Fruit fly (Drosophila melanogaster) whole organism, embryonic: ENCODE data around the gene Tsen34.
A peak's percentile ranks its signal among the peaks of the same experiment; 100 is the strongest.

Experiments used
- Adf1 ChIP-seq: fragments of 200-800 bp; sonication (Bioruptor generic); IDR thresholded peaks from 2 replicates; pipeline ENCODE4 v1.3.6; 2022; ENCODE audit warnings: missing biosample characterization, missing genetic modification characterization
- Aef1 ChIP-seq: fragments of 200-800 bp; sonication (Bioruptor generic); IDR thresholded peaks from 3 replicates; pipeline ENCODE4 v1.3.6; 2022; ENCODE audit warnings: missing biosample characterization, missing genetic modification characterization
- BtbVII ChIP-seq: fragments of 200-800 bp; sonication (Bioruptor generic); optimal IDR thresholded peaks from 3 replicates; lab custom pipeline; 2017; ENCODE audit warnings: missing biosample characterization, mild to moderate bottlenecking, missing genetic modification characterization
- CG10431 ChIP-seq: fragments of 200-800 bp; sonication (Bioruptor generic); optimal IDR thresholded peaks from 3 replicates; lab custom pipeline; 2018; ENCODE audit warnings: missing biosample characterization, mild to moderate bottlenecking, missing genetic modification characterization
- CG11723 ChIP-seq: fragments of 200-800 bp; sonication (Bioruptor generic); optimal IDR thresholded peaks from 2 replicates; lab custom pipeline; 2017; ENCODE audit warnings: missing biosample characterization, mild to moderate bottlenecking, missing genetic modification characterization
- CG12236 ChIP-seq: fragments of 200-800 bp; sonication (Bioruptor generic); optimal IDR thresholded peaks from 2 replicates; lab custom pipeline; 2016; ENCODE audit warnings: missing biosample characterization, missing genetic modification characterization
- CG13424 ChIP-seq: fragments of 200-800 bp; sonication (Bioruptor generic); optimal IDR thresholded peaks from 2 replicates; lab custom pipeline; 2019; ENCODE audit warnings: missing biosample characterization, mild to moderate bottlenecking, missing genetic modification characterization, moderate library complexity
- CG14667 ChIP-seq: fragments of 200-800 bp; sonication (Bioruptor generic); IDR thresholded peaks from 2 replicates; pipeline ENCODE4 v1.3.6; 2022; ENCODE audit warnings: missing biosample characterization, missing genetic modification characterization
- CG15073 ChIP-seq: fragments of 200-800 bp; sonication (Bioruptor generic); optimal IDR thresholded peaks from 2 replicates; lab custom pipeline; 2016; ENCODE audit warnings: missing biosample characterization, missing genetic modification characterization
- CG1603 ChIP-seq: fragments of 200-800 bp; sonication (Bioruptor generic); optimal IDR thresholded peaks from 2 replicates; lab custom pipeline; 2019; ENCODE audit warnings: missing biosample characterization, mild to moderate bottlenecking, missing genetic modification characterization, moderate library complexity
- CG17829 ChIP-seq: fragments of 200-800 bp; optimal IDR thresholded peaks from 2 replicates; lab custom pipeline; 2019; ENCODE audit warnings: missing biosample characterization, mild to moderate bottlenecking, missing genetic modification characterization, moderate library complexity
- CG18619 ChIP-seq: fragments of 200-800 bp; sonication (Bioruptor generic); optimal IDR thresholded peaks from 3 replicates; lab custom pipeline; 2017; ENCODE audit warnings: missing biosample characterization, mild to moderate bottlenecking, missing genetic modification characterization
- CG34224 ChIP-seq: fragments of 200-800 bp; sonication (Bioruptor generic); IDR thresholded peaks from 3 replicates; pipeline ENCODE4 v1.3.6; 2022; ENCODE audit warnings: missing biosample characterization, missing genetic modification characterization; ENCODE audit not compliant: partially characterized antibody
- CG3726 ChIP-seq: fragments of 200-800 bp; sonication (Bioruptor generic); IDR thresholded peaks from 3 replicates; pipeline ENCODE4, ENCODE4 v1.3.6; 2022; ENCODE audit warnings: missing biosample characterization, missing genetic modification characterization
- CG43689 ChIP-seq: fragments of 200-800 bp; sonication (Bioruptor generic); IDR thresholded peaks from 2 replicates; pipeline ENCODE4 v1.3.6; 2022; ENCODE audit warnings: missing biosample characterization, missing genetic modification characterization
- CG4707 ChIP-seq: fragments of 200-800 bp; sonication (Bioruptor generic); optimal IDR thresholded peaks from 2 replicates; lab custom pipeline; 2018; ENCODE audit warnings: missing biosample characterization, mild to moderate bottlenecking, missing genetic modification characterization, moderate library complexity
- CG6175 ChIP-seq: fragments of 200-800 bp; sonication (Bioruptor generic); IDR thresholded peaks from 3 replicates; pipeline ENCODE4 v1.3.6; 2022; ENCODE audit warnings: missing biosample characterization, missing genetic modification characterization
- CG8290 ChIP-seq, 3 experiments: fragments of 200-800 bp; sonication (Bioruptor generic); optimal IDR thresholded peaks; 2 replicates each; lab custom pipeline; 2016 to 2019; ENCODE audit warnings: missing biosample characterization in 3 of 3, missing genetic modification characterization in 3 of 3, mild to moderate bottlenecking in 2 of 3, moderate library complexity in 1 of 3
- CG8478 ChIP-seq: fragments of >200 bp; optimal IDR thresholded peaks from 2 replicates; lab custom pipeline; 2018
- CG8765 ChIP-seq: fragments of 200-800 bp; sonication (Bioruptor generic); IDR thresholded peaks from 2 replicates; pipeline ENCODE4 v1.3.6; 2022; ENCODE audit warnings: missing biosample characterization, missing genetic modification characterization
- CG9609 ChIP-seq: fragments of 200-800 bp; sonication (Bioruptor generic); optimal IDR thresholded peaks from 3 replicates; lab custom pipeline; 2016; ENCODE audit warnings: missing biosample characterization, missing genetic modification characterization
- CHES-1-like ChIP-seq: fragments of 200-800 bp; sonication (Bioruptor generic); optimal IDR thresholded peaks from 2 replicates; lab custom pipeline; 2016; ENCODE audit warnings: missing biosample characterization, missing genetic modification characterization
- Dad ChIP-seq: fragments of 200-800 bp; sonication (Bioruptor generic); optimal IDR thresholded peaks from 3 replicates; lab custom pipeline; 2016; ENCODE audit warnings: missing biosample characterization, missing genetic modification characterization
- Dek ChIP-seq: fragments of 200-800 bp; sonication (Bioruptor generic); optimal IDR thresholded peaks from 3 replicates; lab custom pipeline; 2019; ENCODE audit warnings: missing biosample characterization, mild to moderate bottlenecking, missing genetic modification characterization, moderate library complexity
- Dref ChIP-seq: fragments of 200-800 bp; sonication (Bioruptor generic); IDR thresholded peaks from 2 replicates; pipeline ENCODE4 v1.3.6; 2022; ENCODE audit warnings: missing biosample characterization, missing genetic modification characterization
- H2.0 ChIP-seq: fragments of 200-800 bp; sonication (Bioruptor generic); IDR thresholded peaks from 2 replicates; pipeline ENCODE4 v1.3.6; 2022; ENCODE audit warnings: missing biosample characterization, missing genetic modification characterization
- Hand ChIP-seq: fragments of 200-800 bp; sonication (Bioruptor generic); optimal IDR thresholded peaks from 2 replicates; lab custom pipeline; 2017; ENCODE audit warnings: mild to moderate bottlenecking, missing biosample characterization, missing genetic modification reagents, missing genetic modification characterization
- Hey ChIP-seq: fragments of 200-800 bp; sonication (Bioruptor generic); optimal IDR thresholded peaks from 3 replicates; lab custom pipeline; 2018; ENCODE audit warnings: missing biosample characterization, mild to moderate bottlenecking, missing genetic modification characterization
- Jarid2 ChIP-seq: fragments of 200-800 bp; sonication (Bioruptor generic); optimal IDR thresholded peaks from 3 replicates; lab custom pipeline; 2017; ENCODE audit warnings: mild to moderate bottlenecking, missing biosample characterization, missing genetic modification reagents, missing genetic modification characterization
- Sin3A ChIP-seq: fragments of >200 bp; optimal IDR thresholded peaks from 2 replicates; lab custom pipeline; 2018
- TFAM ChIP-seq: fragments of 200-800 bp; sonication (Bioruptor generic); optimal IDR thresholded peaks from 2 replicates; lab custom pipeline; 2017; ENCODE audit warnings: missing biosample characterization, missing genetic modification characterization, inconsistent platforms
- Tbp ChIP-seq: fragments of >200 bp; optimal IDR thresholded peaks from 2 replicates; lab custom pipeline; 2018; ENCODE audit warnings: missing biosample characterization, missing genetic modification characterization
- ato ChIP-seq: fragments of 200-800 bp; sonication (Bioruptor generic); IDR thresholded peaks from 2 replicates; pipeline ENCODE4 v1.3.6; 2022; ENCODE audit warnings: missing biosample characterization, missing genetic modification characterization; ENCODE audit not compliant: partially characterized antibody
- cad ChIP-seq: fragments of >200 bp; optimal IDR thresholded peaks from 2 replicates; lab custom pipeline; 2017; ENCODE audit warnings: missing biosample characterization, missing genetic modification characterization
- chinmo ChIP-seq: fragments of 200-800 bp; sonication (Bioruptor generic); IDR thresholded peaks from 4 replicates; pipeline ENCODE4 v1.3.6; 2022; ENCODE audit warnings: missing biosample characterization, missing genetic modification characterization; ENCODE audit not compliant: partially characterized antibody
- ci ChIP-seq: fragments of 200-800 bp; sonication (Bioruptor generic); IDR thresholded peaks from 3 replicates; pipeline ENCODE4 v1.3.6; 2022; ENCODE audit warnings: missing biosample characterization, missing genetic modification characterization
- croc ChIP-seq: fragments of 200-800 bp; sonication (Bioruptor generic); conservative IDR thresholded peaks from 3 replicates; pipeline ENCODE4 v1.3.6; 2022; ENCODE audit warnings: missing biosample characterization, missing genetic modification characterization
- dan ChIP-seq: fragments of 200-800 bp; sonication (Bioruptor generic); IDR thresholded peaks from 2 replicates; pipeline ENCODE4 v1.3.6; 2022; ENCODE audit warnings: missing biosample characterization, missing genetic modification characterization
- en ChIP-seq: fragments of 200-800 bp; sonication (Bioruptor generic); optimal IDR thresholded peaks from 2 replicates; lab custom pipeline; 2016; ENCODE audit warnings: missing biosample characterization, missing genetic modification characterization
- fd96Cb ChIP-seq: fragments of 200-800 bp; sonication (Bioruptor generic); optimal IDR thresholded peaks from 2 replicates; lab custom pipeline; 2018; ENCODE audit warnings: missing biosample characterization, mild to moderate bottlenecking, missing genetic modification characterization, moderate library complexity
- gcm2 ChIP-seq: fragments of 200-800 bp; sonication (Bioruptor generic); optimal IDR thresholded peaks from 2 replicates; lab custom pipeline; 2016; ENCODE audit warnings: missing biosample characterization, missing genetic modification characterization
- kah ChIP-seq: fragments of 200-800 bp; sonication (Bioruptor generic); optimal IDR thresholded peaks from 2 replicates; lab custom pipeline; 2018; ENCODE audit warnings: missing biosample characterization, mild to moderate bottlenecking, missing genetic modification characterization
- otp ChIP-seq: fragments of 200-800 bp; sonication (Bioruptor generic); IDR thresholded peaks from 3 replicates; pipeline ENCODE4, ENCODE4 v1.3.6; 2022; ENCODE audit warnings: missing biosample characterization, missing genetic modification characterization
- pb ChIP-seq: fragments of 200-800 bp; sonication (Bioruptor generic); optimal IDR thresholded peaks from 3 replicates; lab custom pipeline; 2016; ENCODE audit warnings: missing biosample characterization, missing genetic modification characterization
- schlank ChIP-seq: fragments of 200-800 bp; sonication (Bioruptor generic); optimal IDR thresholded peaks from 2 replicates; lab custom pipeline; 2018; ENCODE audit warnings: missing biosample characterization, mild to moderate bottlenecking, missing genetic modification characterization
- sna ChIP-seq: fragments of 200-800 bp; sonication (Bioruptor generic); IDR thresholded peaks from 2 replicates; pipeline ENCODE4 v1.3.6; 2022; ENCODE audit warnings: missing biosample characterization, missing genetic modification characterization; ENCODE audit not compliant: partially characterized antibody
- stc ChIP-seq: fragments of 200-800 bp; sonication (Bioruptor generic); IDR thresholded peaks from 2 replicates; pipeline ENCODE4 v1.3.6; 2022; ENCODE audit warnings: missing biosample characterization, missing genetic modification characterization
- sug ChIP-seq: fragments of 200-800 bp; optimal IDR thresholded peaks from 2 replicates; lab custom pipeline; 2019; ENCODE audit warnings: missing biosample characterization, mild to moderate bottlenecking, missing genetic modification characterization, moderate library complexity
- trem ChIP-seq: fragments of 200-800 bp; optimal IDR thresholded peaks from 3 replicates; lab custom pipeline; 2019; ENCODE audit warnings: missing biosample characterization, mild to moderate bottlenecking, missing genetic modification characterization, moderate library complexity
- usp ChIP-seq: fragments of >200 bp; optimal IDR thresholded peaks from 2 replicates; lab custom pipeline; 2017; ENCODE audit warnings: missing biosample characterization, missing genetic modification characterization
- zfh1 ChIP-seq: fragments of 200-800 bp; sonication (Bioruptor generic); IDR thresholded peaks from 3 replicates; pipeline ENCODE4 v1.3.6; 2022; ENCODE audit warnings: missing biosample characterization, missing genetic modification characterization

The Tsen34 gene

dm6 chr3L:14790127-14790589 is 28.5 kb upstream of the Tsen34 start:
- TF ChIP-seq Tbp (peak; percentile 39), otp (peak; percentile 64; the same call in 1 of the 3 replicates), CG8290 (GFP tag; optimal IDR thresholded peaks at IDR 0.05; lab: Kevin White, UChicago) (peak; percentile 59), CG8290 (tag; optimal IDR thresholded peaks at IDR 0.05; lab: Kevin White, UChicago) (peak in 1 of 2 experiments; percentile 26), sna (GFP tag; lab: Robert Waterston, UW) (peak; percentile 59), usp (GFP tag; lab: Kevin White, UChicago) (no peak), en (GFP tag; lab: Kevin White, UChicago) (peak; percentile 77), Sin3A (lab: Kevin White, UChicago) (peak; percentile 86), CG6175 (GFP tag; lab: Robert Waterston, UW) (peak; percentile 62; the same call in 1 of the 3 replicates), Jarid2 (GFP tag; lab: Kevin White, UChicago) (no peak), CG43689 (GFP tag; lab: Robert Waterston, UW) (peak; percentile 34; the same call in 1 of the 2 replicates), CG14667 (GFP tag; lab: Robert Waterston, UW) (peak; percentile 47), schlank (peak; percentile 69), CG18619 (GFP tag; lab: Kevin White, UChicago) (peak; percentile 34), CG1603 (no peak), zfh1 (GFP tag; lab: Robert Waterston, UW) (peak; percentile 75), fd96Cb (tag; lab: Kevin White, UChicago) (peak; percentile 47), trem (tag; lab: Kevin White, UChicago) (peak; percentile 45), CHES-1-like (GFP tag; lab: Kevin White, UChicago) (peak; percentile 82), Aef1 (GFP tag; lab: Robert Waterston, UW) (peak; percentile 61), TFAM (GFP tag; lab: Kevin White, UChicago) (no peak), Hand (no peak), CG15073 (GFP tag; lab: Kevin White, UChicago) (no peak), CG13424 (tag; lab: Kevin White, UChicago) (peak; percentile 56), dan (GFP tag; lab: Robert Waterston, UW) (no peak), chinmo (GFP tag; lab: Robert Waterston, UW) (0 out of 4 replicates have a peak, but pooled peaks have one; percentile 33), pb (peak; percentile 88), stc (GFP tag; lab: Robert Waterston, UW) (peak; percentile 58), CG11723 (GFP tag; lab: Kevin White, UChicago) (peak; percentile 63), H2.0 (GFP tag; lab: Robert Waterston, UW) (peak; percentile 47; the same call in 1 of the 2 replicates), kah (GFP tag; lab: Kevin White, UChicago) (peak; percentile 18), CG4707 (GFP tag; lab: Kevin White, UChicago) (no peak), sug (tag; lab: Kevin White, UChicago) (no peak), gcm2 (GFP tag; lab: Kevin White, UChicago) (peak; percentile 47), CG12236 (GFP tag; lab: Kevin White, UChicago) (peak; percentile 70), Dek (tag; lab: Kevin White, UChicago) (peak; percentile 45), CG3726 (GFP tag; lab: Robert Waterston, UW) (0 out of 3 replicates have a peak, but pooled peaks have one; percentile 20), croc (GFP tag; lab: Robert Waterston, UW) (peak; percentile 61; the same call in 2 of the 3 replicates), CG34224 (GFP tag; lab: Robert Waterston, UW) (peak; percentile 86), ci (GFP tag; lab: Robert Waterston, UW) (peak; percentile 86), Dad (peak; percentile 90), CG9609 (GFP tag; lab: Kevin White, UChicago) (peak; percentile 84), CG8765 (GFP tag; lab: Robert Waterston, UW) (peak; percentile 44; the same call in 1 of the 2 replicates), cad (GFP tag; lab: Kevin White, UChicago) (no peak), Adf1 (GFP tag; lab: Robert Waterston, UW) (peak; percentile 43), CG10431 (GFP tag; lab: Kevin White, UChicago) (peak; percentile 21), ato (peak; percentile 66), Dref (GFP tag; lab: Robert Waterston, UW) (peak; percentile 54), Hey (tag; lab: Kevin White, UChicago) (no peak), CG17829 (tag; lab: Kevin White, UChicago) (peak; percentile 41), CG8478 (lab: Kevin White, UChicago) (no peak), BtbVII (GFP tag; lab: Kevin White, UChicago) (peak; percentile 49)
